Worm (Caenorhabditis elegans) whole organism, late embryonic: ENCODE results near the gene K02F3.9.

ENCODE experiments used
- hlh-8 ChIP-seq: sonication (generic microtip); optimal IDR thresholded peaks from 2 replicates; lab custom pipeline; 2016; ENCODE audit warnings: missing genotype, missing genetic modification characterization, missing compliant biosample characterization
- nfya-1 ChIP-seq: sonication (generic microtip); optimal IDR thresholded peaks from 2 replicates; lab custom pipeline; 2017; ENCODE audit warnings: missing genetic modification characterization, mild to moderate bottlenecking, missing compliant biosample characterization, antibody characterized with exemption, moderate library complexity

ce11 chrIII:815845-816244 lies 25.3 kb downstream of the K02F3.9 start, which contains the start of gene dac-1:
- no peak for TF ChIP-seq hlh-8 (tag; lab: Kevin White, UChicago)
- no peak for TF ChIP-seq nfya-1 (tag; lab: Kevin White, UChicago)
